Worm (Caenorhabditis elegans) whole organism, early embryonic: ENCODE results near the gene act-2.

Source experiments
- ama-1 ChIP-seq: fragments of 150-350 bp; optimal IDR thresholded peaks from 2 replicates; lab custom pipeline; 2014
- flt-1 ChIP-seq: fragments of 200-800 bp; sonication (Bioruptor generic); IDR thresholded peaks from 2 replicates; pipeline ENCODE4 v1.3.6; 2022; ENCODE audit warnings: missing genetic modification characterization, missing compliant biosample characterization
- sea-1 ChIP-seq: fragments of 200-800 bp; sonication (Bioruptor generic); conservative IDR thresholded peaks from 2 replicates; pipeline ENCODE4 v1.3.6; 2022; ENCODE audit warnings: missing genetic modification characterization, missing compliant biosample characterization

- TF ChIP-seq sea-1 (GFP tag; lab: Robert Waterston, UW) (no peak), ama-1 (lab: Kevin White, UChicago) (no peak), flt-1 (GFP tag; lab: Robert Waterston, UW) (no peak)
Measured at ce11 chrV:11095873-11096272, 17.9 kb upstream of the act-2 start, which contains the start of gene Y42A5A.3.
